Fruit fly (Drosophila melanogaster): Measurements from ENCODE around the gene CG9922.

Gene CG9922

dm6 chr3R:14016758-14017406 is 19.3 kb downstream of the CG9922 start (continued):
- TF ChIP-seq crc (GFP tag; optimal IDR thresholded peaks at IDR 0.05) (no peak), knrl (GFP tag; IDR thresholded peaks at IDR 0.05; ENCODE audit: partially characterized antibody) (no peak), MESR4 (GFP tag; optimal IDR thresholded peaks at IDR 0.05) (no peak), CG11247 (GFP tag; IDR thresholded peaks at IDR 0.05) (0 out of 2 replicates have a peak, but pooled peaks have one; percentile 35), CG9215 (GFP tag; IDR thresholded peaks at IDR 0.05) (no peak), CG1603 (tag; optimal IDR thresholded peaks at IDR 0.05) (peak; percentile 74), cg (GFP tag; optimal IDR thresholded peaks at IDR 0.05) (no peak), CG34224 (GFP tag; IDR thresholded peaks at IDR 0.05; ENCODE audit: partially characterized antibody) (no peak), twi (tag; optimal IDR thresholded peaks at IDR 0.05) (no peak), CG10147 (GFP tag; optimal IDR thresholded peaks at IDR 0.05) (no peak), Dref (GFP tag; IDR thresholded peaks at IDR 0.05) (no peak), Sox102F (GFP tag; optimal IDR thresholded peaks at IDR 0.05) (peak; percentile 67), CG7372 (GFP tag; IDR thresholded peaks at IDR 0.05) (peak; percentile 27; the same call in 1 of the 2 replicates), Hsf (GFP tag; optimal IDR thresholded peaks at IDR 0.05) (peak; percentile 36), Rfx (GFP tag; IDR thresholded peaks at IDR 0.05) (peak; percentile 70), lola (GFP tag; optimal IDR thresholded peaks at IDR 0.05) (no peak), kay (GFP tag; optimal IDR thresholded peaks at IDR 0.05) (peak; percentile 51), CG7556 (GFP tag; optimal IDR thresholded peaks at IDR 0.05) (peak; percentile 35), CG1529 (GFP tag; optimal IDR thresholded peaks at IDR 0.05) (no peak), usp (GFP tag; optimal IDR thresholded peaks at IDR 0.05) (no peak), Opbp (GFP tag; IDR thresholded peaks at IDR 0.05; ENCODE audit: partially characterized antibody) (no peak), kni (GFP tag; optimal IDR thresholded peaks at IDR 0.05) (no peak), pum (GFP tag; optimal IDR thresholded peaks at IDR 0.05) (no peak), CG10366 (GFP tag; IDR thresholded peaks at IDR 0.05) (peak; percentile 67), CG7745 (tag; optimal IDR thresholded peaks at IDR 0.05) (no peak), sc (optimal IDR thresholded peaks at IDR 0.05) (no peak), sc (GFP tag; optimal IDR thresholded peaks at IDR 0.05) (no peak), CG31441 (GFP tag; IDR thresholded peaks at IDR 0.05) (peak; percentile 63), Ets97D (GFP tag; optimal IDR thresholded peaks at IDR 0.05) (no peak), CG9932 (GFP tag; IDR thresholded peaks at IDR 0.05) (peak; percentile 16; the same call in 1 of the 2 replicates), D19B (GFP tag; optimal IDR thresholded peaks at IDR 0.05) (no peak), sug (tag; optimal IDR thresholded peaks at IDR 0.05) (peak; percentile 41), CG7963 (GFP tag; IDR thresholded peaks at IDR 0.05; ENCODE audit: partially characterized antibody) (no peak), CG33557 (GFP tag; optimal IDR thresholded peaks at IDR 0.05) (no peak), CG10274 (GFP tag; optimal IDR thresholded peaks at IDR 0.05) (peak; percentile 68), oc (tag; optimal IDR thresholded peaks at IDR 0.05) (peak; percentile 50), CG4328 (GFP tag; optimal IDR thresholded peaks at IDR 0.05) (peak; percentile 67), bigmax (GFP tag; optimal IDR thresholded peaks at IDR 0.05) (no peak), nom (GFP tag; optimal IDR thresholded peaks at IDR 0.05) (no peak), D (optimal IDR thresholded peaks at IDR 0.05) (no peak), D (GFP tag; optimal IDR thresholded peaks at IDR 0.05) (peak; percentile 42), CG8924 (tag; optimal IDR thresholded peaks at IDR 0.05) (peak; percentile 52), dati (GFP tag; IDR thresholded peaks at IDR 0.05) (no peak), eve (GFP tag; optimal IDR thresholded peaks at IDR 0.05) (peak in 1 of 2 experiments; percentile 58), da (GFP tag; optimal IDR thresholded peaks at IDR 0.05) (no peak), btn (GFP tag; optimal IDR thresholded peaks at IDR 0.05) (no peak), Antp (GFP tag; optimal IDR thresholded peaks at IDR 0.05) (peak; percentile 69), CG4707 (GFP tag; optimal IDR thresholded peaks at IDR 0.05) (peak; percentile 17), crol (GFP tag; IDR thresholded peaks at IDR 0.05) (no peak), H15 (GFP tag; IDR thresholded peaks at IDR 0.05) (0 out of 3 replicates have a peak, but pooled peaks have one; percentile 27)
